Fruit fly (Drosophila melanogaster) whole organism, embryonic: ENCODE measurements around the gene galla-2.

Experiments
- ATbp ChIP-seq: fragments of 200-800 bp; sonication (Bioruptor generic); optimal IDR thresholded peaks from 2 replicates; lab custom pipeline; 2017; ENCODE audit warnings: missing biosample characterization, mild to moderate bottlenecking, missing genetic modification characterization, missing genetic modification reagents
- Atf3 ChIP-seq: fragments of 200-800 bp; sonication (Bioruptor generic); optimal IDR thresholded peaks from 3 replicates; lab custom pipeline; 2016; ENCODE audit warnings: missing biosample characterization, missing genetic modification characterization
- Atf6 ChIP-seq: fragments of 200-800 bp; sonication (Bioruptor generic); IDR thresholded peaks from 2 replicates; pipeline ENCODE4 v1.3.6; 2022; ENCODE audit warnings: missing biosample characterization, missing genetic modification characterization
- Bteb2 ChIP-seq: fragments of 200-800 bp; sonication (Bioruptor generic); optimal IDR thresholded peaks from 2 replicates; lab custom pipeline; 2016; ENCODE audit warnings: missing biosample characterization, missing genetic modification characterization
- CG10274 ChIP-seq: fragments of 200-800 bp; sonication (Bioruptor generic); optimal IDR thresholded peaks from 3 replicates; lab custom pipeline; 2017; ENCODE audit warnings: missing biosample characterization, mild to moderate bottlenecking, missing genetic modification characterization
- CG11504 ChIP-seq: fragments of 200-800 bp; sonication (Bioruptor generic); optimal IDR thresholded peaks from 3 replicates; lab custom pipeline; 2019; ENCODE audit warnings: missing biosample characterization, mild to moderate bottlenecking, missing genetic modification characterization, moderate library complexity
- CG17568 ChIP-seq: fragments of 200-800 bp; sonication (Bioruptor generic); optimal IDR thresholded peaks from 2 replicates; lab custom pipeline; 2018; ENCODE audit warnings: missing biosample characterization, mild to moderate bottlenecking, missing genetic modification characterization, moderate library complexity
- CG30020 ChIP-seq: fragments of 200-800 bp; optimal IDR thresholded peaks from 2 replicates; lab custom pipeline; 2019; ENCODE audit warnings: missing biosample characterization, mild to moderate bottlenecking, missing genetic modification characterization, moderate library complexity
- CG3995 ChIP-seq: fragments of 200-800 bp; sonication (Bioruptor generic); optimal IDR thresholded peaks from 3 replicates; lab custom pipeline; 2016; ENCODE audit warnings: missing biosample characterization, missing genetic modification characterization
- CG4854 ChIP-seq: fragments of 200-800 bp; sonication (Bioruptor generic); optimal IDR thresholded peaks from 2 replicates; lab custom pipeline; 2016; ENCODE audit warnings: missing biosample characterization, missing genetic modification characterization, inconsistent platforms
- CG6175 ChIP-seq: fragments of 200-800 bp; sonication (Bioruptor generic); IDR thresholded peaks from 3 replicates; pipeline ENCODE4 v1.3.6; 2022; ENCODE audit warnings: missing biosample characterization, missing genetic modification characterization
- CG7372 ChIP-seq: fragments of 200-800 bp; sonication (Bioruptor generic); IDR thresholded peaks from 2 replicates; pipeline ENCODE4 v1.3.6; 2022; ENCODE audit warnings: missing biosample characterization, missing genetic modification characterization
- CG7745 ChIP-seq: fragments of 200-800 bp; sonication (Bioruptor generic); optimal IDR thresholded peaks from 2 replicates; lab custom pipeline; 2018; ENCODE audit warnings: missing biosample characterization, mild to moderate bottlenecking, missing genetic modification characterization, moderate library complexity
- CG7963 ChIP-seq: fragments of 200-800 bp; sonication (Bioruptor generic); IDR thresholded peaks from 3 replicates; pipeline ENCODE4 v1.3.6; 2022; ENCODE audit warnings: missing biosample characterization, missing genetic modification characterization; ENCODE audit not compliant: partially characterized antibody
- D19A ChIP-seq: fragments of 200-800 bp; optimal IDR thresholded peaks from 3 replicates; lab custom pipeline; 2019; ENCODE audit warnings: missing biosample characterization, mild to moderate bottlenecking, missing genetic modification characterization, moderate library complexity
- E2f2 ChIP-seq: fragments of 200-800 bp; sonication (Bioruptor generic); IDR thresholded peaks from 2 replicates; pipeline ENCODE4 v1.3.6; 2022; ENCODE audit warnings: missing biosample characterization, missing genetic modification characterization
- Eip74EF ChIP-seq, 2 experiments: fragments of 200-800 bp in 1 of 2; fragments of >200 bp in 1 of 2; sonication (Bioruptor generic) in 1 of 2; optimal IDR thresholded peaks; 2 replicates each; lab custom pipeline; 2017 to 2019; ENCODE audit warnings: missing biosample characterization in 2 of 2, missing genetic modification characterization in 2 of 2, mild to moderate bottlenecking in 1 of 2, moderate library complexity in 1 of 2
- Elba2 ChIP-seq: fragments of 200-800 bp; sonication (Bioruptor generic); optimal IDR thresholded peaks from 3 replicates; lab custom pipeline; 2016; ENCODE audit warnings: missing biosample characterization, missing genetic modification characterization
- HLHmδ ChIP-seq: fragments of 200-800 bp; sonication (Bioruptor generic); optimal IDR thresholded peaks from 2 replicates; lab custom pipeline; 2018; ENCODE audit warnings: missing biosample characterization, mild to moderate bottlenecking, missing genetic modification characterization, moderate library complexity
- Hand ChIP-seq: fragments of 200-800 bp; sonication (Bioruptor generic); optimal IDR thresholded peaks from 2 replicates; lab custom pipeline; 2017; ENCODE audit warnings: mild to moderate bottlenecking, missing biosample characterization, missing genetic modification reagents, missing genetic modification characterization
- Hmr ChIP-seq: fragments of 200-800 bp; sonication (Bioruptor generic); optimal IDR thresholded peaks from 3 replicates; lab custom pipeline; 2017; ENCODE audit warnings: mild to moderate bottlenecking, missing biosample characterization, missing genetic modification reagents, missing genetic modification characterization
- MESR4 ChIP-seq: fragments of 200-800 bp; sonication (Bioruptor generic); optimal IDR thresholded peaks from 2 replicates; lab custom pipeline; 2018; ENCODE audit warnings: missing biosample characterization, mild to moderate bottlenecking, missing genetic modification characterization, moderate library complexity
- Mrtf ChIP-seq: fragments of 200-800 bp; sonication (Bioruptor generic); IDR thresholded peaks from 3 replicates; pipeline ENCODE4 v1.3.6; 2022; ENCODE audit warnings: missing biosample characterization, missing genetic modification characterization
- NK7.1 ChIP-seq: fragments of 200-800 bp; sonication (Bioruptor generic); optimal IDR thresholded peaks from 3 replicates; lab custom pipeline; 2016; ENCODE audit warnings: missing biosample characterization, missing genetic modification characterization
- Oli ChIP-seq: fragments of 200-800 bp; sonication (Bioruptor generic); optimal IDR thresholded peaks from 2 replicates; lab custom pipeline; 2018; ENCODE audit warnings: missing biosample characterization, mild to moderate bottlenecking, missing genetic modification characterization, moderate library complexity
- Sry-β ChIP-seq: fragments of 200-800 bp; sonication (Bioruptor generic); optimal IDR thresholded peaks from 2 replicates; lab custom pipeline; 2018; ENCODE audit warnings: missing biosample characterization, mild to moderate bottlenecking, missing genetic modification characterization, moderate library complexity
- bab2 ChIP-seq: fragments of 200-800 bp; sonication (Bioruptor generic); optimal IDR thresholded peaks from 2 replicates; lab custom pipeline; 2016; ENCODE audit warnings: missing biosample characterization, missing genetic modification characterization
- bsh ChIP-seq, 2 experiments: fragments of 200-800 bp; sonication (Bioruptor generic); optimal IDR thresholded peaks; 2 replicates each; lab custom pipeline; 2017 to 2018; ENCODE audit warnings: mild to moderate bottlenecking in 2 of 2, missing biosample characterization in 2 of 2, missing genetic modification characterization in 2 of 2, moderate library complexity in 1 of 2
- ci ChIP-seq: fragments of 200-800 bp; sonication (Bioruptor generic); IDR thresholded peaks from 3 replicates; pipeline ENCODE4 v1.3.6; 2022; ENCODE audit warnings: missing biosample characterization, missing genetic modification characterization
- danr ChIP-seq: fragments of 200-800 bp; sonication (Bioruptor generic); IDR thresholded peaks from 2 replicates; pipeline ENCODE4 v1.3.6; 2022; ENCODE audit warnings: missing biosample characterization, missing genetic modification characterization
- dmrt11E ChIP-seq: fragments of 200-800 bp; sonication (Bioruptor generic); optimal IDR thresholded peaks from 3 replicates; lab custom pipeline; 2018; ENCODE audit warnings: missing biosample characterization, mild to moderate bottlenecking, missing genetic modification characterization, moderate library complexity
- dpn ChIP-seq, 2 experiments: fragments of 200-800 bp; sonication (Bioruptor generic); optimal IDR thresholded peaks; 3 replicates each; lab custom pipeline; 2016; ENCODE audit warnings: missing biosample characterization in 2 of 2, missing genetic modification characterization in 2 of 2
- fd64A ChIP-seq: fragments of 200-800 bp; sonication (Bioruptor generic); optimal IDR thresholded peaks from 3 replicates; lab custom pipeline; 2018; ENCODE audit warnings: missing biosample characterization, mild to moderate bottlenecking, missing genetic modification characterization
- fd96Cb ChIP-seq: fragments of 200-800 bp; sonication (Bioruptor generic); optimal IDR thresholded peaks from 2 replicates; lab custom pipeline; 2018; ENCODE audit warnings: missing biosample characterization, mild to moderate bottlenecking, missing genetic modification characterization, moderate library complexity
- gcm2 ChIP-seq: fragments of 200-800 bp; sonication (Bioruptor generic); optimal IDR thresholded peaks from 2 replicates; lab custom pipeline; 2016; ENCODE audit warnings: missing biosample characterization, missing genetic modification characterization
- grau ChIP-seq: fragments of 200-800 bp; optimal IDR thresholded peaks from 3 replicates; lab custom pipeline; 2019; ENCODE audit warnings: missing biosample characterization, mild to moderate bottlenecking, missing genetic modification characterization, moderate library complexity
- gro ChIP-seq: fragments of 200-800 bp; sonication (Bioruptor generic); optimal IDR thresholded peaks from 2 replicates; lab custom pipeline; 2016; ENCODE audit warnings: missing biosample characterization, missing genetic modification characterization
- insv ChIP-seq, 2 experiments: fragments of 200-800 bp; sonication (Bioruptor generic); optimal IDR thresholded peaks; 3 replicates each; lab custom pipeline; 2016 to 2018; ENCODE audit warnings: missing biosample characterization in 2 of 2, missing genetic modification characterization in 2 of 2
- jumu ChIP-seq: fragments of 200-800 bp; sonication (Bioruptor generic); optimal IDR thresholded peaks from 3 replicates; lab custom pipeline; 2016; ENCODE audit warnings: missing biosample characterization, missing genetic modification characterization
- kah ChIP-seq: fragments of 200-800 bp; sonication (Bioruptor generic); optimal IDR thresholded peaks from 2 replicates; lab custom pipeline; 2018; ENCODE audit warnings: missing biosample characterization, mild to moderate bottlenecking, missing genetic modification characterization
- ken ChIP-seq: fragments of 200-800 bp; sonication (Bioruptor generic); IDR thresholded peaks from 3 replicates; pipeline ENCODE4 v1.3.6; 2022; ENCODE audit warnings: missing biosample characterization, missing genetic modification characterization
- maf-S ChIP-seq: fragments of 200-800 bp; sonication (Bioruptor generic); optimal IDR thresholded peaks from 2 replicates; lab custom pipeline; 2016; ENCODE audit warnings: missing biosample characterization, missing genetic modification characterization
- pita ChIP-seq: fragments of 200-800 bp; sonication (Bioruptor generic); optimal IDR thresholded peaks from 2 replicates; lab custom pipeline; 2017; ENCODE audit warnings: missing biosample characterization, mild to moderate bottlenecking, missing genetic modification characterization
- ranshi ChIP-seq: fragments of 200-800 bp; sonication (Bioruptor generic); IDR thresholded peaks from 2 replicates; pipeline ENCODE4 v1.3.6; 2022; ENCODE audit warnings: missing biosample characterization, missing genetic modification characterization
- run ChIP-seq: fragments of 200-800 bp; sonication (Bioruptor generic); optimal IDR thresholded peaks from 3 replicates; lab custom pipeline; 2018; ENCODE audit warnings: missing biosample characterization, mild to moderate bottlenecking, missing genetic modification characterization
- shn ChIP-seq: fragments of 200-800 bp; sonication (Bioruptor generic); optimal IDR thresholded peaks from 3 replicates; lab custom pipeline; 2016; ENCODE audit warnings: missing biosample characterization, missing genetic modification characterization
- slou ChIP-seq: fragments of 200-800 bp; sonication (Bioruptor generic); optimal IDR thresholded peaks from 3 replicates; lab custom pipeline; 2016; ENCODE audit warnings: missing biosample characterization, missing genetic modification characterization
- wek ChIP-seq: fragments of 200-800 bp; sonication (Bioruptor generic); optimal IDR thresholded peaks from 3 replicates; lab custom pipeline; 2018; ENCODE audit warnings: missing biosample characterization, mild to moderate bottlenecking, missing genetic modification characterization, moderate library complexity
- zen ChIP-seq: fragments of 200-800 bp; sonication (Bioruptor generic); optimal IDR thresholded peaks from 3 replicates; lab custom pipeline; 2018; ENCODE audit warnings: missing biosample characterization, mild to moderate bottlenecking, missing genetic modification characterization, moderate library complexity
- zfh2 ChIP-seq: fragments of 200-800 bp; sonication (Bioruptor generic); optimal IDR thresholded peaks from 2 replicates; lab custom pipeline; 2016; ENCODE audit warnings: missing biosample characterization, missing genetic modification characterization

galla-2 gene

DNA sequence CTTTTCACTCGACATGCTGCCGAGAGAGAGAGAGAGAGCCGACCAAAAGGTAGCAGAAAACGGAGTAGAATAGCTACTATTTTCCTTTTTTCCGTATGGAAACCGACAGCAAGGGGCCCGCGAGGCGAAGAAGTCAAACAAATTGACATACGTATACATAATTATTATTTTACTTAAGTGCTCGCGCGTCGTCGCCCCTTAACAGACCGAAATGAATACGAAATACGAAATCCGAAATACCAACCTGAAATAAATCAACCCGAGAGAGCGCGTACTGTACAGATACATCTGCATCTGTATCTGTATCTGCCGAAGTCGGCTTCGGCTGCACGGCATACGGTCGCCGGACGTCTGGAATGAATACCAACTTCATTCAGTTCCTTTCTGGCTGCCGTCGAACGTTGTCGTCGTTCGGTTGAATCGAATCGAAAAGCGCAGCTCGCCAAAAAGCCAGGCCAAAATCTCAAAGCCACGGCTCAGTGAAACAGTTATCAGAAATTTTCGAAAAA, 25.1 kb upstream of the galla-2 start (continued):
- peak; percentile 35; the same call in 1 of the 2 replicates for TF ChIP-seq E2f2 (GFP tag; lab: Robert Waterston, UW)
- peak; percentile 57; the same call in 1 of the 2 replicates for TF ChIP-seq Atf6 (GFP tag; lab: Robert Waterston, UW)
- TF ChIP-seq kah = peak; percentile 43
- TF ChIP-seq CG10274 (GFP tag; lab: Kevin White, UChicago) = no peak
- peak; percentile 42 for TF ChIP-seq bab2 (GFP tag; lab: Kevin White, UChicago)
- peak; percentile 32 for TF ChIP-seq gro
- no peak for TF ChIP-seq CG3995 (GFP tag; lab: Kevin White, UChicago)
- no peak for TF ChIP-seq Sry-β (GFP tag; lab: Kevin White, UChicago)
- peak in 1 of 2 experiments; percentile 16 for TF ChIP-seq dpn (GFP tag; optimal IDR thresholded peaks at IDR 0.05; lab: Kevin White, UChicago)
- TF ChIP-seq wek (GFP tag; lab: Kevin White, UChicago) = no peak
- no peak for TF ChIP-seq pita
- no peak for TF ChIP-seq insv (GFP tag; optimal IDR thresholded peaks at IDR 0.05; lab: Kevin White, UChicago)
- no peak for TF ChIP-seq gcm2 (GFP tag; lab: Kevin White, UChicago)
- peak; percentile 41 for TF ChIP-seq CG4854 (GFP tag; lab: Kevin White, UChicago)
- TF ChIP-seq NK7.1 (GFP tag; lab: Kevin White, UChicago) = peak; percentile 28
- peak; percentile 57; the same call in 2 of the 3 replicates for TF ChIP-seq CG6175 (GFP tag; lab: Robert Waterston, UW)
- TF ChIP-seq zen = peak; percentile 32
- TF ChIP-seq fd64A = peak; percentile 44
- TF ChIP-seq Elba2 = no peak
- peak; percentile 20 for TF ChIP-seq ATbp (GFP tag; lab: Kevin White, UChicago)
- no peak for TF ChIP-seq Hand (GFP tag; lab: Kevin White, UChicago)
- TF ChIP-seq HLHmδ (GFP tag; lab: Kevin White, UChicago) = peak; percentile 43
- TF ChIP-seq zfh2 (GFP tag; lab: Kevin White, UChicago) = peak; percentile 17
- TF ChIP-seq maf-S (GFP tag; lab: Kevin White, UChicago) = no peak
- TF ChIP-seq CG30020 (tag; lab: Kevin White, UChicago) = no peak
- TF ChIP-seq Atf3 = no peak
- peak; percentile 43 for TF ChIP-seq Hmr
- TF ChIP-seq ranshi (GFP tag; lab: Robert Waterston, UW) = 0 out of 2 replicates have a peak, but pooled peaks have one; percentile 46
- TF ChIP-seq Oli = no peak
- TF ChIP-seq grau (tag; lab: Kevin White, UChicago) = peak; percentile 54
- no peak for TF ChIP-seq MESR4
- no peak for TF ChIP-seq Eip74EF (GFP tag; optimal IDR thresholded peaks at IDR 0.05; lab: Kevin White, UChicago)
- TF ChIP-seq CG7963 (GFP tag; lab: Robert Waterston, UW) = peak; percentile 28; the same call in 1 of the 3 replicates
- no peak for TF ChIP-seq CG7372 (GFP tag; lab: Robert Waterston, UW)
- TF ChIP-seq shn = peak; percentile 40
- TF ChIP-seq CG17568 = peak; percentile 24
- peak; percentile 95 for TF ChIP-seq CG7745 (tag; lab: Kevin White, UChicago)
- TF ChIP-seq bsh (GFP tag; optimal IDR thresholded peaks at IDR 0.05; lab: Kevin White, UChicago) = peak; percentile 10 to 25
- TF ChIP-seq ken = peak; percentile 74; the same call in 2 of the 3 replicates
- TF ChIP-seq Bteb2 (GFP tag; lab: Kevin White, UChicago) = no peak
- TF ChIP-seq jumu = no peak
- no peak for TF ChIP-seq slou
- no peak for TF ChIP-seq dmrt11E
- peak; percentile 18 for TF ChIP-seq run
- no peak for TF ChIP-seq Mrtf (GFP tag; lab: Robert Waterston, UW)
- TF ChIP-seq ci (GFP tag; lab: Robert Waterston, UW) = peak; percentile 84
- TF ChIP-seq danr (GFP tag; lab: Robert Waterston, UW) = no peak
- TF ChIP-seq D19A (tag; lab: Kevin White, UChicago) = peak; percentile 41
- no peak for TF ChIP-seq fd96Cb (tag; lab: Kevin White, UChicago)
- TF ChIP-seq CG11504 (tag; lab: Kevin White, UChicago) = peak; percentile 62
